Worm (Caenorhabditis elegans) whole organism, young adult: ENCODE data around the gene far-3.

Experiments used
- B0336.3 ChIP-seq: fragments of 200-800 bp; sonication (Bioruptor generic); IDR thresholded peaks from 2 replicates; pipeline ENCODE4 v1.3.6; 2022; ENCODE audit warnings: missing genetic modification characterization, missing compliant biosample characterization
- F49E8.2 ChIP-seq: sonication (generic microtip); optimal IDR thresholded peaks from 3 replicates; lab custom pipeline; 2017; ENCODE audit warnings: missing genetic modification characterization, mild to moderate bottlenecking, missing compliant biosample characterization, antibody characterized with exemption, moderate library complexity; ENCODE audit not compliant: insufficient read depth
- F52B5.7 ChIP-seq: sonication (generic microtip); optimal IDR thresholded peaks from 2 replicates; lab custom pipeline; 2016; ENCODE audit warnings: mild to moderate bottlenecking, missing genetic modification characterization, missing compliant biosample characterization
- F57C9.4 ChIP-seq: sonication (generic microtip); optimal IDR thresholded peaks from 2 replicates; lab custom pipeline; 2017; ENCODE audit warnings: mild to moderate bottlenecking, missing genetic modification characterization, missing compliant biosample characterization
- T07F8.4 ChIP-seq: sonication (generic microtip); optimal IDR thresholded peaks from 2 replicates; lab custom pipeline; 2016; ENCODE audit warnings: mild to moderate bottlenecking, missing genetic modification characterization, moderate library complexity, missing compliant biosample characterization
- Y53G8AR.9 ChIP-seq: fragments of 200-800 bp; sonication (Bioruptor generic); conservative IDR thresholded peaks from 2 replicates; pipeline ENCODE4 v1.3.6; 2022; ENCODE audit warnings: missing genetic modification reagents, missing genetic modification characterization, missing compliant biosample characterization
- Y79H2A.3 ChIP-seq: fragments of 200-800 bp; sonication (Bioruptor generic); conservative IDR thresholded peaks from 2 replicates; pipeline ENCODE4 v1.3.6; 2022; ENCODE audit warnings: missing genetic modification reagents, missing genetic modification characterization, missing compliant biosample characterization
- Y95B8A.8 ChIP-seq: fragments of 200-800 bp; sonication (Bioruptor generic); IDR thresholded peaks from 2 replicates; pipeline ENCODE4 v1.3.6; 2022; ENCODE audit warnings: missing genetic modification reagents, missing genetic modification characterization, missing compliant biosample characterization
- ama-1 ChIP-seq, 3 experiments: fragments of 150-350 bp in 1 of 3; sonication (generic microtip) in 2 of 3; optimal IDR thresholded peaks; 2 replicates each; lab custom pipeline; 2014 to 2018; ENCODE audit warnings: missing biosample characterization in 2 of 3, missing genetic modification characterization in 2 of 3, missing genetic modification reagents in 2 of 3
- aptf-3 ChIP-seq: fragments of 200-800 bp; sonication (Bioruptor generic); IDR thresholded peaks from 2 replicates; pipeline ENCODE4 v1.3.6; 2022; ENCODE audit warnings: missing genetic modification characterization, missing compliant biosample characterization
- attf-3 ChIP-seq: fragments of 200-800 bp; sonication (Bioruptor generic); conservative IDR thresholded peaks from 2 replicates; pipeline ENCODE4 v1.3.6; 2022; ENCODE audit warnings: missing genetic modification reagents, missing genetic modification characterization, missing compliant biosample characterization
- attf-5 ChIP-seq: fragments of 200-800 bp; sonication (Bioruptor generic); optimal IDR thresholded peaks from 2 replicates; lab custom pipeline; 2018; ENCODE audit warnings: mild to moderate bottlenecking, missing genetic modification characterization, missing compliant biosample characterization
- attf-6 ChIP-seq: fragments of 200-800 bp; sonication (Bioruptor generic); IDR thresholded peaks from 2 replicates; pipeline ENCODE4 v1.3.6; 2022; ENCODE audit warnings: missing genetic modification reagents, missing genetic modification characterization, missing compliant biosample characterization
- bed-2 ChIP-seq: fragments of 200-800 bp; sonication (Bioruptor generic); IDR thresholded peaks from 2 replicates; pipeline ENCODE4 v1.3.6; 2022; ENCODE audit warnings: missing genetic modification reagents, missing genetic modification characterization, missing compliant biosample characterization
- cebp-2 ChIP-seq: fragments of 200-800 bp; sonication (Bioruptor generic); IDR thresholded peaks from 2 replicates; pipeline ENCODE4 v1.3.6; 2022; ENCODE audit warnings: missing genetic modification characterization, missing compliant biosample characterization
- ceh-100 ChIP-seq: fragments of 200-800 bp; sonication (Bioruptor generic); IDR thresholded peaks from 2 replicates; pipeline ENCODE4 v1.3.6; 2022; ENCODE audit warnings: missing genetic modification reagents, missing genetic modification characterization, missing compliant biosample characterization
- ceh-79 ChIP-seq: sonication (generic microtip); optimal IDR thresholded peaks from 2 replicates; lab custom pipeline; 2017; ENCODE audit warnings: mild to moderate bottlenecking, missing genetic modification characterization, missing compliant biosample characterization
- ceh-91 ChIP-seq: fragments of 200-800 bp; sonication (Bioruptor generic); IDR thresholded peaks from 2 replicates; pipeline ENCODE4 v1.3.6; 2022; ENCODE audit warnings: missing genetic modification reagents, missing genetic modification characterization, missing compliant biosample characterization
- efl-1 ChIP-seq: fragments of 150-350 bp; optimal IDR thresholded peaks from 2 replicates; lab custom pipeline; 2014; ENCODE audit warnings: missing biosample characterization, missing genetic modification reagents, missing genetic modification characterization
- egl-18 ChIP-seq: fragments of 200-800 bp; sonication (Bioruptor generic); IDR thresholded peaks from 2 replicates; pipeline ENCODE4 v1.3.6; 2022; ENCODE audit warnings: missing genetic modification reagents, missing genetic modification characterization, missing compliant biosample characterization
- egl-44 ChIP-seq: fragments of 200-800 bp; sonication (Bioruptor generic); IDR thresholded peaks from 2 replicates; pipeline ENCODE4 v1.3.6; 2022; ENCODE audit warnings: missing genetic modification reagents, missing genetic modification characterization, missing compliant biosample characterization
- ets-4 ChIP-seq: fragments of 200-800 bp; sonication (Bioruptor generic); optimal IDR thresholded peaks from 2 replicates; lab custom pipeline; 2018; ENCODE audit warnings: mild to moderate bottlenecking, missing genetic modification characterization, missing compliant biosample characterization
- hmg-1.2 ChIP-seq: fragments of 200-800 bp; sonication (Bioruptor generic); IDR thresholded peaks from 2 replicates; pipeline ENCODE4 v1.3.6; 2022; ENCODE audit warnings: missing genetic modification reagents, missing genetic modification characterization, missing compliant biosample characterization
- hmg-20 ChIP-seq: fragments of 200-800 bp; sonication (Bioruptor generic); IDR thresholded peaks from 2 replicates; pipeline ENCODE4 v1.3.6; 2022; ENCODE audit warnings: missing genetic modification reagents, missing genetic modification characterization, missing compliant biosample characterization
- hrde-1 ChIP-seq: sonication (generic microtip); optimal IDR thresholded peaks from 2 replicates; lab custom pipeline; 2016; ENCODE audit warnings: missing genetic modification characterization, mild to moderate bottlenecking, missing compliant biosample characterization, moderate library complexity, missing genotype, missing genetic modification reagents, borderline replicate concordance
- hsf-1 ChIP-seq: fragments of 200-800 bp; sonication (Bioruptor generic); IDR thresholded peaks from 2 replicates; pipeline ENCODE4 v1.3.6; 2022; ENCODE audit warnings: missing genetic modification reagents, missing genetic modification characterization, missing compliant biosample characterization
- lin-35 ChIP-seq, 3 experiments: fragments of 150-350 bp in 2 of 3; sonication (generic microtip) in 1 of 3; optimal IDR thresholded peaks; 2 replicates each; lab custom pipeline; 2014 to 2018; ENCODE audit warnings: missing biosample characterization in 3 of 3, missing genetic modification characterization in 3 of 3, missing genetic modification reagents in 3 of 3
- lin-54 ChIP-seq: fragments of 200-800 bp; sonication (Bioruptor generic); optimal IDR thresholded peaks from 2 replicates; lab custom pipeline; 2018; ENCODE audit warnings: mild to moderate bottlenecking, missing genetic modification characterization, missing compliant biosample characterization
- lsl-1 ChIP-seq: fragments of 200-800 bp; sonication (Bioruptor generic); optimal IDR thresholded peaks from 2 replicates; lab custom pipeline; 2018; ENCODE audit warnings: mild to moderate bottlenecking, missing genetic modification characterization, moderate library complexity, missing compliant biosample characterization
- madf-6 ChIP-seq: fragments of 200-800 bp; sonication (Bioruptor generic); IDR thresholded peaks from 2 replicates; pipeline ENCODE4 v1.3.6; 2022; ENCODE audit warnings: missing genetic modification reagents, missing genetic modification characterization, missing compliant biosample characterization
- mxl-1 ChIP-seq: sonication (generic microtip); optimal IDR thresholded peaks from 2 replicates; lab custom pipeline; 2016; ENCODE audit warnings: missing genetic modification characterization, missing compliant biosample characterization
- nhr-120 ChIP-seq: fragments of 200-800 bp; sonication (Bioruptor generic); IDR thresholded peaks from 2 replicates; pipeline ENCODE4 v1.3.6; 2022; ENCODE audit warnings: missing genetic modification characterization, missing compliant biosample characterization
- nhr-179 ChIP-seq: sonication (generic microtip); optimal IDR thresholded peaks from 2 replicates; lab custom pipeline; 2016; ENCODE audit warnings: mild to moderate bottlenecking, missing genetic modification characterization, missing compliant biosample characterization
- nhr-90 ChIP-seq: sonication (generic microtip); optimal IDR thresholded peaks from 2 replicates; lab custom pipeline; 2016; ENCODE audit warnings: missing genotype, mild to moderate bottlenecking, missing genetic modification characterization, missing compliant biosample characterization
- pbrm-1 ChIP-seq: fragments of 200-800 bp; sonication (Bioruptor generic); IDR thresholded peaks from 2 replicates; pipeline ENCODE4 v1.3.6; 2022; ENCODE audit warnings: missing genetic modification reagents, missing genetic modification characterization, missing compliant biosample characterization
- pha-4 ChIP-seq: fragments of 150-350 bp; sonication (generic microtip); optimal IDR thresholded peaks from 2 replicates; lab custom pipeline; 2014; ENCODE audit warnings: missing biosample characterization, missing genetic modification reagents, missing genetic modification characterization
- rcor-1 ChIP-seq: fragments of 200-800 bp; sonication (Bioruptor generic); IDR thresholded peaks from 2 replicates; pipeline ENCODE4 v1.3.6; 2022; ENCODE audit warnings: missing genetic modification reagents, missing genetic modification characterization, missing compliant biosample characterization
- repo-1 ChIP-seq: sonication (generic microtip); optimal IDR thresholded peaks from 2 replicates; lab custom pipeline; 2017; ENCODE audit warnings: mild to moderate bottlenecking, missing genetic modification characterization, missing compliant biosample characterization
- rpc-1 ChIP-seq, 2 experiments: fragments of 150-350 bp in 1 of 2; sonication (generic microtip) in 1 of 2; optimal IDR thresholded peaks; 2 replicates each; lab custom pipeline; 2014 to 2018; ENCODE audit warnings: missing biosample characterization in 1 of 2, missing genetic modification characterization in 1 of 2, missing genetic modification reagents in 1 of 2, missing genotype in 1 of 2
- snpc-3.4 ChIP-seq: sonication (generic microtip); optimal IDR thresholded peaks from 2 replicates; lab custom pipeline; 2017; ENCODE audit warnings: missing genetic modification characterization, mild to moderate bottlenecking, missing compliant biosample characterization, antibody characterized with exemption, moderate library complexity, missing genotype, missing genetic modification reagents
- snpc-4 ChIP-seq, 5 experiments: fragments of 150-350 bp in 1 of 5; sonication (generic microtip) in 4 of 5; optimal IDR thresholded peaks; 2 replicates each; lab custom pipeline; 2014 to 2018; ENCODE audit warnings: missing genetic modification characterization in 5 of 5, missing biosample characterization in 3 of 5, antibody characterized with exemption in 2 of 5, mild to moderate bottlenecking in 2 of 5, missing compliant biosample characterization in 2 of 5, missing genotype in 2 of 5, moderate library complexity in 2 of 5, missing genetic modification reagents in 1 of 5
- tbp1 ChIP-seq: fragments of 200-800 bp; sonication (Bioruptor generic); optimal IDR thresholded peaks from 2 replicates; lab custom pipeline; 2018; ENCODE audit warnings: mild to moderate bottlenecking, missing genetic modification characterization, missing compliant biosample characterization
- zfh-2 ChIP-seq: fragments of 200-800 bp; sonication (Bioruptor generic); conservative IDR thresholded peaks from 2 replicates; pipeline ENCODE4 v1.3.6; 2022; ENCODE audit warnings: missing genetic modification reagents, missing genetic modification characterization, missing compliant biosample characterization
- zim-3 ChIP-seq: sonication (generic microtip); optimal IDR thresholded peaks from 2 replicates; lab custom pipeline; 2017; ENCODE audit warnings: mild to moderate bottlenecking, missing genetic modification characterization, moderate library complexity, missing compliant biosample characterization
- ztf-18 ChIP-seq: sonication (generic microtip); optimal IDR thresholded peaks from 2 replicates; lab custom pipeline; 2016; ENCODE audit warnings: missing genotype, mild to moderate bottlenecking, missing genetic modification characterization, missing compliant biosample characterization
- ztf-25 ChIP-seq: fragments of 200-800 bp; sonication (Bioruptor generic); IDR thresholded peaks from 2 replicates; pipeline ENCODE4 v1.3.6; 2022; ENCODE audit warnings: missing genetic modification reagents, missing genetic modification characterization, missing compliant biosample characterization
- ztf-3 ChIP-seq: fragments of 200-800 bp; sonication (Bioruptor generic); optimal IDR thresholded peaks from 2 replicates; lab custom pipeline; 2018; ENCODE audit warnings: mild to moderate bottlenecking, missing genetic modification characterization, missing compliant biosample characterization
- ztf-6 ChIP-seq: fragments of 200-800 bp; sonication (Bioruptor generic); IDR thresholded peaks from 2 replicates; pipeline ENCODE4 v1.3.6; 2022; ENCODE audit warnings: missing genetic modification reagents, missing genetic modification characterization, missing compliant biosample characterization

Gene far-3

ce11 chrV:13006754-13007153, 9.4 kb upstream of the far-3 start (continued):
- TF ChIP-seq F57C9.4 (tag; lab: Kevin White, UChicago): no peak
- no peak for TF ChIP-seq egl-44 (GFP tag; lab: Robert Waterston, UW)
- no peak for TF ChIP-seq Y79H2A.3 (GFP tag; lab: Robert Waterston, UW)
- peak; percentile 30 for TF ChIP-seq lin-54
- TF ChIP-seq ztf-18 (tag; lab: Kevin White, UChicago): no peak
- no peak for TF ChIP-seq rcor-1 (GFP tag; lab: Robert Waterston, UW)
- no peak for TF ChIP-seq nhr-90 (tag; lab: Kevin White, UChicago)
- TF ChIP-seq aptf-3: no peak
- no peak for TF ChIP-seq tbp1 (GFP tag; lab: Kevin White, UChicago)
- TF ChIP-seq snpc-3.4 (tag; lab: Kevin White, UChicago): peak; percentile 16
- no peak for TF ChIP-seq cebp-2 (GFP tag; lab: Robert Waterston, UW)
- TF ChIP-seq lin-35 (GFP tag; optimal IDR thresholded peaks at IDR 0.05; lab: Kevin White, UChicago): no peak
- TF ChIP-seq pbrm-1 (GFP tag; lab: Robert Waterston, UW): no peak
- TF ChIP-seq Y95B8A.8: no peak
- no peak for TF ChIP-seq ztf-3 (GFP tag; lab: Kevin White, UChicago)
- TF ChIP-seq hmg-1.2 (GFP tag; lab: Robert Waterston, UW): 0 out of 2 replicates have a peak, but pooled peaks have one; percentile 14
- no peak for TF ChIP-seq zfh-2 (GFP tag; lab: Robert Waterston, UW)
- TF ChIP-seq pha-4: no peak
- TF ChIP-seq bed-2 (GFP tag; lab: Robert Waterston, UW): no peak
- peak; percentile 72 for TF ChIP-seq F49E8.2 (tag; lab: Kevin White, UChicago)
- no peak for TF ChIP-seq attf-6 (GFP tag; lab: Robert Waterston, UW)
- no peak for TF ChIP-seq rpc-1 (optimal IDR thresholded peaks at IDR 0.05; lab: Kevin White, UChicago)
- TF ChIP-seq rpc-1 (tag; optimal IDR thresholded peaks at IDR 0.05; lab: Kevin White, UChicago): no peak
- no peak for TF ChIP-seq F52B5.7
- TF ChIP-seq lsl-1 (GFP tag; lab: Kevin White, UChicago): peak; percentile 1
- no peak for TF ChIP-seq zim-3 (tag; lab: Kevin White, UChicago)
- no peak for TF ChIP-seq ceh-91 (GFP tag; lab: Robert Waterston, UW)
- no peak for TF ChIP-seq ceh-79 (tag; lab: Kevin White, UChicago)
- TF ChIP-seq ama-1 (optimal IDR thresholded peaks at IDR 0.05; lab: Kevin White, UChicago): no peak
- peak in 1 of 2 experiments; percentile 61 for TF ChIP-seq ama-1 (GFP tag; optimal IDR thresholded peaks at IDR 0.05; lab: Kevin White, UChicago)
- no peak for TF ChIP-seq T07F8.4
- TF ChIP-seq attf-3 (GFP tag; lab: Robert Waterston, UW): no peak
- TF ChIP-seq attf-5: no peak
- TF ChIP-seq ceh-100 (GFP tag; lab: Robert Waterston, UW): no peak
- no peak for TF ChIP-seq B0336.3 (GFP tag; lab: Robert Waterston, UW)
- no peak for TF ChIP-seq ets-4 (GFP tag; lab: Kevin White, UChicago)
- TF ChIP-seq nhr-120 (GFP tag; lab: Robert Waterston, UW): no peak
- no peak for TF ChIP-seq egl-18 (GFP tag; lab: Robert Waterston, UW)
- TF ChIP-seq nhr-179 (tag; lab: Kevin White, UChicago): no peak
- peak; percentile 25; the same call in 1 of the 2 replicates for TF ChIP-seq Y53G8AR.9 (GFP tag; lab: Robert Waterston, UW)
- TF ChIP-seq repo-1 (tag; lab: Kevin White, UChicago): no peak
- TF ChIP-seq hmg-20 (GFP tag; lab: Robert Waterston, UW): no peak
- TF ChIP-seq mxl-1 (tag; lab: Kevin White, UChicago): peak; percentile 20
- TF ChIP-seq hsf-1 (GFP tag; lab: Robert Waterston, UW): peak; percentile 47; the same call in 1 of the 2 replicates
- peak; percentile 49; the same call in 1 of the 2 replicates for TF ChIP-seq madf-6 (GFP tag; lab: Robert Waterston, UW)
- no peak for TF ChIP-seq ztf-6 (GFP tag; lab: Robert Waterston, UW)
- TF ChIP-seq snpc-4 (GFP tag; optimal IDR thresholded peaks at IDR 0.05; lab: Kevin White, UChicago): no peak
- TF ChIP-seq snpc-4 (tag; optimal IDR thresholded peaks at IDR 0.05; lab: Kevin White, UChicago): peak in 2 of 4 experiments; percentile 2 to 24
- no peak for TF ChIP-seq efl-1 (GFP tag; lab: Kevin White, UChicago)
- peak; percentile 88 for TF ChIP-seq hrde-1 (tag; lab: Kevin White, UChicago)
- no peak for TF ChIP-seq ztf-25
